Fruit fly (Drosophila melanogaster) whole organism, embryonic: ENCODE data around the gene CG18581.

Source experiments
- ATbp ChIP-seq: fragments of 200-800 bp; sonication (Bioruptor generic); optimal IDR thresholded peaks from 2 replicates; lab custom pipeline; 2017; ENCODE audit warnings: missing biosample characterization, mild to moderate bottlenecking, missing genetic modification characterization, missing genetic modification reagents
- Aef1 ChIP-seq: fragments of 200-800 bp; sonication (Bioruptor generic); IDR thresholded peaks from 3 replicates; pipeline ENCODE4 v1.3.6; 2022; ENCODE audit warnings: missing biosample characterization, missing genetic modification characterization
- Antp ChIP-seq: fragments of 200-800 bp; sonication (Bioruptor generic); optimal IDR thresholded peaks from 3 replicates; lab custom pipeline; 2016; ENCODE audit warnings: missing biosample characterization, missing genetic modification characterization
- Atf6 ChIP-seq: fragments of 200-800 bp; sonication (Bioruptor generic); IDR thresholded peaks from 2 replicates; pipeline ENCODE4 v1.3.6; 2022; ENCODE audit warnings: missing biosample characterization, missing genetic modification characterization
- CG10209 ChIP-seq: fragments of 200-800 bp; sonication (Bioruptor generic); optimal IDR thresholded peaks from 3 replicates; lab custom pipeline; 2017; ENCODE audit warnings: missing biosample characterization, mild to moderate bottlenecking, missing genetic modification characterization, missing genetic modification reagents
- CG10654 ChIP-seq: fragments of 200-800 bp; sonication (Bioruptor generic); optimal IDR thresholded peaks from 2 replicates; lab custom pipeline; 2016; ENCODE audit warnings: missing biosample characterization, missing genetic modification characterization
- CG12104 ChIP-seq: fragments of 200-800 bp; sonication (Bioruptor generic); optimal IDR thresholded peaks from 3 replicates; lab custom pipeline; 2016; ENCODE audit warnings: missing biosample characterization, missing genetic modification characterization
- CG1233 ChIP-seq: fragments of 200-800 bp; sonication (Bioruptor generic); optimal IDR thresholded peaks from 4 replicates; lab custom pipeline; 2018; ENCODE audit warnings: missing biosample characterization, mild to moderate bottlenecking, missing genetic modification characterization
- CG12391 ChIP-seq: fragments of 200-800 bp; sonication (Bioruptor generic); optimal IDR thresholded peaks from 3 replicates; lab custom pipeline; 2018; ENCODE audit warnings: missing biosample characterization, mild to moderate bottlenecking, missing genetic modification characterization, moderate library complexity
- CG15514 ChIP-seq: fragments of 200-800 bp; sonication (Bioruptor generic); optimal IDR thresholded peaks from 3 replicates; lab custom pipeline; 2017; ENCODE audit warnings: missing biosample characterization, missing genetic modification characterization, mild to moderate bottlenecking, moderate library complexity, missing genetic modification reagents
- CG17612 ChIP-seq: fragments of 200-800 bp; sonication (Bioruptor generic); IDR thresholded peaks from 2 replicates; pipeline ENCODE4 v1.3.6; 2022; ENCODE audit warnings: missing biosample characterization, missing genetic modification characterization
- CG2120 ChIP-seq: fragments of 200-800 bp; sonication (Bioruptor generic); optimal IDR thresholded peaks from 3 replicates; lab custom pipeline; 2016; ENCODE audit warnings: missing biosample characterization, missing genetic modification characterization
- CG2889 ChIP-seq: fragments of 200-800 bp; sonication (Bioruptor generic); IDR thresholded peaks from 3 replicates; pipeline ENCODE4 v1.3.6; 2022; ENCODE audit warnings: missing biosample characterization, missing genetic modification characterization
- CG32772 ChIP-seq: fragments of 200-800 bp; sonication (Bioruptor generic); IDR thresholded peaks from 2 replicates; pipeline ENCODE4 v1.3.6; 2022; ENCODE audit warnings: missing biosample characterization, missing genetic modification characterization
- CG6175 ChIP-seq: fragments of 200-800 bp; sonication (Bioruptor generic); IDR thresholded peaks from 3 replicates; pipeline ENCODE4 v1.3.6; 2022; ENCODE audit warnings: missing biosample characterization, missing genetic modification characterization
- CG8944 ChIP-seq: fragments of 200-800 bp; sonication (Bioruptor generic); optimal IDR thresholded peaks from 3 replicates; lab custom pipeline; 2016; ENCODE audit warnings: missing biosample characterization, missing genetic modification characterization
- CG9817 ChIP-seq: fragments of 200-800 bp; sonication (Bioruptor generic); optimal IDR thresholded peaks from 2 replicates; lab custom pipeline; 2018; ENCODE audit warnings: missing biosample characterization, mild to moderate bottlenecking, missing genetic modification characterization, moderate library complexity
- Camta ChIP-seq: fragments of 200-800 bp; sonication (Bioruptor generic); optimal IDR thresholded peaks from 2 replicates; lab custom pipeline; 2016; ENCODE audit warnings: missing biosample characterization, missing genetic modification characterization
- D ChIP-seq, 2 experiments: fragments of 200-800 bp in 1 of 2; fragments of >200 bp in 1 of 2; sonication (Bioruptor generic) in 1 of 2; optimal IDR thresholded peaks; 2 replicates in 1 of 2; 3 replicates in 1 of 2; lab custom pipeline; 2017; ENCODE audit warnings: mild to moderate bottlenecking in 1 of 2, missing biosample characterization in 1 of 2, missing genetic modification characterization in 1 of 2, missing genetic modification reagents in 1 of 2
- Dip3 ChIP-seq: fragments of 200-800 bp; sonication (Bioruptor generic); optimal IDR thresholded peaks from 3 replicates; lab custom pipeline; 2016; ENCODE audit warnings: missing biosample characterization, missing genetic modification characterization
- Dll ChIP-seq: fragments of 200-800 bp; sonication (Bioruptor generic); IDR thresholded peaks from 4 replicates; pipeline ENCODE4 v1.3.6; 2022; ENCODE audit warnings: missing biosample characterization, missing genetic modification characterization; ENCODE audit not compliant: partially characterized antibody
- H15 ChIP-seq: fragments of 200-800 bp; sonication (Bioruptor generic); IDR thresholded peaks from 3 replicates; pipeline ENCODE4 v1.3.6; 2022; ENCODE audit warnings: missing biosample characterization, missing genetic modification characterization
- Lpt ChIP-seq: fragments of >200 bp; optimal IDR thresholded peaks from 2 replicates; lab custom pipeline; 2018; ENCODE audit warnings: missing biosample characterization, missing genetic modification characterization
- MESR4 ChIP-seq: fragments of 200-800 bp; sonication (Bioruptor generic); optimal IDR thresholded peaks from 2 replicates; lab custom pipeline; 2018; ENCODE audit warnings: missing biosample characterization, mild to moderate bottlenecking, missing genetic modification characterization, moderate library complexity
- Max ChIP-seq: fragments of 200-800 bp; sonication (Bioruptor generic); optimal IDR thresholded peaks from 2 replicates; lab custom pipeline; 2016; ENCODE audit warnings: missing biosample characterization, mild to moderate bottlenecking, missing genetic modification characterization
- Nf-YA ChIP-seq: fragments of 200-800 bp; sonication (Bioruptor generic); IDR thresholded peaks from 2 replicates; pipeline ENCODE4 v1.3.6; 2022; ENCODE audit warnings: missing biosample characterization, missing genetic modification characterization
- Opbp ChIP-seq: fragments of 200-800 bp; sonication (Bioruptor generic); IDR thresholded peaks from 3 replicates; pipeline ENCODE4 v1.3.6; 2022; ENCODE audit warnings: missing biosample characterization, missing genetic modification characterization; ENCODE audit not compliant: partially characterized antibody
- Pdp1 ChIP-seq, 2 experiments: fragments of 200-800 bp; sonication (Bioruptor generic); optimal IDR thresholded peaks; 3 replicates each; lab custom pipeline; 2016; ENCODE audit warnings: missing biosample characterization in 2 of 2, missing genetic modification characterization in 2 of 2, mild to moderate bottlenecking in 1 of 2, moderate library complexity in 1 of 2
- Trl ChIP-seq, 3 experiments: fragments of >200 bp in 2 of 3; fragments of 200-800 bp in 1 of 3; sonication (Bioruptor generic) in 1 of 3; optimal IDR thresholded peaks; 2 replicates in 1 of 3; 3 replicates in 2 of 3; lab custom pipeline; 2016 to 2017; ENCODE audit warnings: missing biosample characterization in 1 of 3, missing genetic modification characterization in 1 of 3
- bsh ChIP-seq, 2 experiments: fragments of 200-800 bp; sonication (Bioruptor generic); optimal IDR thresholded peaks; 2 replicates each; lab custom pipeline; 2017 to 2018; ENCODE audit warnings: mild to moderate bottlenecking in 2 of 2, missing biosample characterization in 2 of 2, missing genetic modification characterization in 2 of 2, moderate library complexity in 1 of 2
- chinmo ChIP-seq: fragments of 200-800 bp; sonication (Bioruptor generic); IDR thresholded peaks from 4 replicates; pipeline ENCODE4 v1.3.6; 2022; ENCODE audit warnings: missing biosample characterization, missing genetic modification characterization; ENCODE audit not compliant: partially characterized antibody
- ewg ChIP-seq: fragments of 200-800 bp; sonication (Bioruptor generic); optimal IDR thresholded peaks from 3 replicates; lab custom pipeline; 2017; ENCODE audit warnings: mild to moderate bottlenecking, missing biosample characterization, missing genetic modification reagents, missing genetic modification characterization
- fd3F ChIP-seq: fragments of 200-800 bp; sonication (Bioruptor generic); optimal IDR thresholded peaks from 2 replicates; lab custom pipeline; 2018; ENCODE audit warnings: missing biosample characterization, mild to moderate bottlenecking, missing genetic modification characterization, moderate library complexity
- gcm ChIP-seq: fragments of 200-800 bp; sonication (Bioruptor generic); optimal IDR thresholded peaks from 2 replicates; lab custom pipeline; 2019; ENCODE audit warnings: missing biosample characterization, mild to moderate bottlenecking, missing genetic modification characterization, moderate library complexity
- gfzf ChIP-seq: fragments of 200-800 bp; sonication (Bioruptor generic); optimal IDR thresholded peaks from 2 replicates; lab custom pipeline; 2016; ENCODE audit warnings: missing biosample characterization, mild to moderate bottlenecking, missing genetic modification characterization, moderate library complexity
- grau ChIP-seq: fragments of 200-800 bp; optimal IDR thresholded peaks from 3 replicates; lab custom pipeline; 2019; ENCODE audit warnings: missing biosample characterization, mild to moderate bottlenecking, missing genetic modification characterization, moderate library complexity
- kay ChIP-seq: fragments of 200-800 bp; sonication (Bioruptor generic); optimal IDR thresholded peaks from 2 replicates; lab custom pipeline; 2016; ENCODE audit warnings: missing biosample characterization, missing genetic modification characterization
- lmd ChIP-seq: fragments of 200-800 bp; sonication (Bioruptor generic); IDR thresholded peaks from 2 replicates; pipeline ENCODE4 v1.3.6; 2022; ENCODE audit warnings: missing biosample characterization, missing genetic modification characterization
- pb ChIP-seq: fragments of 200-800 bp; sonication (Bioruptor generic); optimal IDR thresholded peaks from 3 replicates; lab custom pipeline; 2016; ENCODE audit warnings: missing biosample characterization, missing genetic modification characterization
- pfk ChIP-seq: fragments of 200-800 bp; sonication (Bioruptor generic); optimal IDR thresholded peaks from 2 replicates; lab custom pipeline; 2018; ENCODE audit warnings: missing biosample characterization, mild to moderate bottlenecking, missing genetic modification characterization, moderate library complexity
- pita ChIP-seq: fragments of 200-800 bp; sonication (Bioruptor generic); optimal IDR thresholded peaks from 2 replicates; lab custom pipeline; 2017; ENCODE audit warnings: missing biosample characterization, mild to moderate bottlenecking, missing genetic modification characterization
- pros ChIP-seq: fragments of 200-800 bp; sonication (Bioruptor generic); optimal IDR thresholded peaks from 3 replicates; lab custom pipeline; 2019; ENCODE audit warnings: missing biosample characterization, mild to moderate bottlenecking, missing genetic modification characterization, moderate library complexity
- pum ChIP-seq: fragments of 200-800 bp; sonication (Bioruptor generic); optimal IDR thresholded peaks from 2 replicates; lab custom pipeline; 2016; ENCODE audit warnings: missing biosample characterization, missing genetic modification characterization
- ro ChIP-seq: fragments of 200-800 bp; sonication (Bioruptor generic); IDR thresholded peaks from 2 replicates; pipeline ENCODE4 v1.3.6; 2022; ENCODE audit warnings: missing biosample characterization, missing genetic modification characterization
- tna ChIP-seq: fragments of 200-800 bp; sonication (Bioruptor generic); IDR thresholded peaks from 2 replicates; pipeline ENCODE4 v1.3.6; 2022; ENCODE audit warnings: missing biosample characterization, missing genetic modification characterization; ENCODE audit not compliant: partially characterized antibody
- vnd ChIP-seq: fragments of 200-800 bp; sonication (Bioruptor generic); IDR thresholded peaks from 3 replicates; pipeline ENCODE4 v1.3.6; 2022; ENCODE audit warnings: missing biosample characterization, missing genetic modification characterization; ENCODE audit not compliant: partially characterized antibody

The CG18581 gene

dm6 chr3L:15097878-15098520, 48.0 kb upstream of the CG18581 start, which contains the start of gene Ctps (continued):
- TF ChIP-seq ewg (GFP tag; lab: Kevin White, UChicago) (no peak), chinmo (GFP tag; lab: Robert Waterston, UW) (no peak), Antp (GFP tag; lab: Kevin White, UChicago) (no peak), pfk (GFP tag; lab: Kevin White, UChicago) (no peak), Trl (optimal IDR thresholded peaks at IDR 0.05; lab: Kevin White, UChicago) (no peak), Trl (GFP tag; optimal IDR thresholded peaks at IDR 0.05; lab: Kevin White, UChicago) (no peak), fd3F (GFP tag; lab: Kevin White, UChicago) (no peak), gcm (GFP tag; lab: Kevin White, UChicago) (no peak), kay (GFP tag; lab: Kevin White, UChicago) (no peak), CG2120 (GFP tag; lab: Kevin White, UChicago) (peak; percentile 43), CG10654 (GFP tag; lab: Kevin White, UChicago) (no peak), vnd (GFP tag; lab: Robert Waterston, UW) (no peak), H15 (GFP tag; lab: Robert Waterston, UW) (no peak), CG12104 (GFP tag; lab: Kevin White, UChicago) (no peak), CG10209 (GFP tag; lab: Kevin White, UChicago) (no peak), CG32772 (no peak), Nf-YA (GFP tag; lab: Robert Waterston, UW) (no peak), grau (tag; lab: Kevin White, UChicago) (no peak), Dll (GFP tag; lab: Robert Waterston, UW) (no peak), Lpt (GFP tag; lab: Kevin White, UChicago) (no peak), CG15514 (GFP tag; lab: Kevin White, UChicago) (peak; percentile 64), Max (GFP tag; lab: Kevin White, UChicago) (peak; percentile 55), ro (GFP tag; lab: Robert Waterston, UW) (no peak), CG1233 (GFP tag; lab: Kevin White, UChicago) (no peak)

DNA sequence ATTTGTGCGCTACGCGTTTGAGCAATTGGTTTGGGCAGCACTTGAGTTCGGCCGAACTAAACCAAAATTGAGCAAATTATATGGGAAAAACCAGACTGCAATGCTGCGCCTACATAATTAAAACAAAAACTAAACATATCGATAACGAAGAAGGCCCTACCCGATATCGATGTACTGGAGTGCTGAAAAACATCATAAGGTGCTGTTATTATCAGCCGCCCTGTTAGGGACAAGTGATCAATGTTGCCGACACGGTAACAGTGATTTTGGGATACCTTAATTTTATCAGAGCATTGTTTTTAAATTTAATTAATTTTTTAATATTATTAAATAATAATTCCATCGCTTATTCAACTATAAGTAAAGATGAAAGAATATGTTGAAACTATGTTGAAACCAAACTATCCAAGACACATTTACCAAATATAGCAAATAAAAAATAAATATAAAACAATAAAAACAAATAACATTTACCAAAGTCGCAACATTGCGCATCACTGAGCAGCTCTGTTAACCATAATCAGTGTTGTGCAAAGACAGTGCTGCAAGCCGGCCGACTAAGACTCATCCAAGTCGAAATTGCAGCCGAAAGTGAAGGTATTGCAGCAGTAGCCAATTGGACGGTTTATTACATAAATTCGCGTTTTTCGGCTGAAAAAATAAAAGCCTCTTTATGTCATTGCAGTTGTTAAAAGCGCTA, 44.7 kb upstream of the CG18581 start, which contains the start of the genes sstn, Plp and GlyRS:
Gene sstn (minus strand): TSS at position 131 of the 700 bp plus-strand sequence.
Gene Plp (minus strand): TSS at position 136 of the 700 bp plus-strand sequence.
Gene GlyRS (plus strand): TSS at position 554 of the 700 bp plus-strand sequence.
- peak; percentile 72 for TF ChIP-seq MESR4 (GFP tag; lab: Kevin White, UChicago)
- TF ChIP-seq ATbp (GFP tag; lab: Kevin White, UChicago), result no peak
- TF ChIP-seq CG12391 (tag; lab: Kevin White, UChicago), result peak; percentile 65
- TF ChIP-seq gfzf (GFP tag; lab: Kevin White, UChicago), result no peak
- no peak for TF ChIP-seq Aef1 (GFP tag; lab: Robert Waterston, UW)
- peak; percentile 96 for TF ChIP-seq pros (GFP tag; lab: Kevin White, UChicago)
- peak; percentile 52; the same call in 2 of the 3 replicates for TF ChIP-seq Opbp (GFP tag; lab: Robert Waterston, UW)
- no peak for TF ChIP-seq CG2889 (GFP tag; lab: Robert Waterston, UW)
- no peak for TF ChIP-seq Camta (GFP tag; lab: Kevin White, UChicago)
- TF ChIP-seq Pdp1 (GFP tag; optimal IDR thresholded peaks at IDR 0.05; lab: Kevin White, UChicago), result peak in 1 of 2 experiments; percentile 39
- no peak for TF ChIP-seq CG17612 (GFP tag; lab: Robert Waterston, UW)
- no peak for TF ChIP-seq D (optimal IDR thresholded peaks at IDR 0.05; lab: Kevin White, UChicago)
- peak; percentile 27 for TF ChIP-seq D (GFP tag; optimal IDR thresholded peaks at IDR 0.05; lab: Kevin White, UChicago)
- TF ChIP-seq pum (GFP tag; lab: Kevin White, UChicago), result no peak
- TF ChIP-seq pita (GFP tag; lab: Kevin White, UChicago), result no peak
- no peak for TF ChIP-seq tna (GFP tag; lab: Robert Waterston, UW)
- no peak for TF ChIP-seq pb (GFP tag; lab: Kevin White, UChicago)
- peak in 1 of 2 experiments; percentile 19 for TF ChIP-seq bsh (GFP tag; optimal IDR thresholded peaks at IDR 0.05; lab: Kevin White, UChicago)
- no peak for TF ChIP-seq Atf6
- TF ChIP-seq lmd (GFP tag; lab: Robert Waterston, UW), result no peak
- TF ChIP-seq CG9817 (tag; lab: Kevin White, UChicago), result peak; percentile 42
- TF ChIP-seq CG8944 (GFP tag; lab: Kevin White, UChicago), result no peak
- no peak for TF ChIP-seq CG6175 (GFP tag; lab: Robert Waterston, UW)
- TF ChIP-seq Dip3, result no peak
